Fruit fly (Drosophila melanogaster): ENCODE measurements around the gene tim.

tim gene

dm6 chr2L:3478034-3478880, 29.7 kb downstream of the tim start, which contains the start of gene Thor (continued):
- TF ChIP-seq CG12299 (tag; optimal IDR thresholded peaks at IDR 0.05): peak; percentile 28
- peak; percentile 57; the same call in 1 of the 2 replicates for TF ChIP-seq amos (GFP tag; IDR thresholded peaks at IDR 0.05; ENCODE audit: partially characterized antibody)
- TF ChIP-seq CG17802 (tag; optimal IDR thresholded peaks at IDR 0.05): peak; percentile 33
- peak; percentile 53; the same call in 1 of the 3 replicates for TF ChIP-seq CG3726 (GFP tag; IDR thresholded peaks at IDR 0.05)
- TF ChIP-seq dysf (GFP tag; IDR thresholded peaks at IDR 0.05): peak; percentile 56; the same call in 2 of the 3 replicates
- TF ChIP-seq peb (GFP tag; IDR thresholded peaks at IDR 0.05): no peak
- TF ChIP-seq Aef1 (GFP tag; IDR thresholded peaks at IDR 0.05): no peak
- peak; percentile 40 to 41 for TF ChIP-seq Hr51 (GFP tag; optimal IDR thresholded peaks at IDR 0.05)
- no peak for TF ChIP-seq Dref (GFP tag; IDR thresholded peaks at IDR 0.05)
- peak; percentile 31; the same call in 1 of the 2 replicates for TF ChIP-seq CG4730 (GFP tag; IDR thresholded peaks at IDR 0.05)
- 0 out of 2 replicates have a peak, but pooled peaks have one; percentile 46 for TF ChIP-seq Taf1 (GFP tag; IDR thresholded peaks at IDR 0.05)
- peak; percentile 61 for TF ChIP-seq CG15514 (GFP tag; optimal IDR thresholded peaks at IDR 0.05)
- TF ChIP-seq al (GFP tag; IDR thresholded peaks at IDR 0.05): peak; percentile 8; the same call in 1 of the 2 replicates
- TF ChIP-seq Adf1 (GFP tag; IDR thresholded peaks at IDR 0.05): peak; percentile 55; the same call in 1 of the 2 replicates
- 0 out of 2 replicates have a peak, but pooled peaks have one; percentile 36 for TF ChIP-seq Scr (GFP tag; IDR thresholded peaks at IDR 0.05; ENCODE audit: partially characterized antibody)
- TF ChIP-seq CG3407 (GFP tag; optimal IDR thresholded peaks at IDR 0.05): peak; percentile 68
- peak in 1 of 3 experiments; percentile 88 for TF ChIP-seq Stat92E (GFP tag; optimal IDR thresholded peaks at IDR 0.05)
- TF ChIP-seq NC2α (GFP tag; optimal IDR thresholded peaks at IDR 0.05): peak; percentile 91
- TF ChIP-seq sob (GFP tag; IDR thresholded peaks at IDR 0.05): peak; percentile 76
- TF ChIP-seq CG6854 (GFP tag; optimal IDR thresholded peaks at IDR 0.05): peak; percentile 78
- no peak for TF ChIP-seq pita (GFP tag; optimal IDR thresholded peaks at IDR 0.05)
- TF ChIP-seq Atf6 (GFP tag; IDR thresholded peaks at IDR 0.05): peak; percentile 79
- TF ChIP-seq Optix (GFP tag; IDR thresholded peaks at IDR 0.05): 0 out of 3 replicates have a peak, but pooled peaks have one; percentile 36
- peak; percentile 92 for TF ChIP-seq lab (GFP tag; optimal IDR thresholded peaks at IDR 0.05)
- peak; percentile 84; the same call in 1 of the 3 replicates for TF ChIP-seq CG34422 (GFP tag; IDR thresholded peaks at IDR 0.05)
- peak; percentile 93 for TF ChIP-seq CG34376 (GFP tag; optimal IDR thresholded peaks at IDR 0.05)
- peak; percentile 26 for TF ChIP-seq CG9817 (tag; optimal IDR thresholded peaks at IDR 0.05)
- TF ChIP-seq CG6175 (GFP tag; IDR thresholded peaks at IDR 0.05): peak; percentile 75
- peak; percentile 57 for TF ChIP-seq Xrp1 (GFP tag; IDR thresholded peaks at IDR 0.05)
- TF ChIP-seq Dll (GFP tag; IDR thresholded peaks at IDR 0.05; ENCODE audit: partially characterized antibody): no peak
- peak; percentile 78 for TF ChIP-seq bbx (GFP tag; IDR thresholded peaks at IDR 0.05; ENCODE audit: partially characterized antibody)
- peak in 1 of 2 experiments; percentile 45 for TF ChIP-seq Eip74EF (GFP tag; optimal IDR thresholded peaks at IDR 0.05)
- peak; percentile 13 for TF ChIP-seq Hr3 (GFP tag; optimal IDR thresholded peaks at IDR 0.05)
- peak; percentile 87 for TF ChIP-seq Side (GFP tag; optimal IDR thresholded peaks at IDR 0.05)
- peak; percentile 29 for TF ChIP-seq zf30C (GFP tag; optimal IDR thresholded peaks at IDR 0.05)
- peak; percentile 76 for TF ChIP-seq btn (GFP tag; optimal IDR thresholded peaks at IDR 0.05)
- no peak for TF ChIP-seq tll (GFP tag; optimal IDR thresholded peaks at IDR 0.05)
- TF ChIP-seq p53 (GFP tag; optimal IDR thresholded peaks at IDR 0.05): peak; percentile 57
- peak; percentile 64 for TF ChIP-seq chn (GFP tag; optimal IDR thresholded peaks at IDR 0.05)
- peak; percentile 97 for TF ChIP-seq Med (GFP tag)
- peak; percentile 55 for TF ChIP-seq unpg (GFP tag; optimal IDR thresholded peaks at IDR 0.05)
- TF ChIP-seq bcd (GFP tag; optimal IDR thresholded peaks at IDR 0.05): peak; percentile 77
- peak; percentile 2; the same call in 1 of the 2 replicates for TF ChIP-seq CkIIα-i1 (GFP tag; IDR thresholded peaks at IDR 0.05)
- TF ChIP-seq CG7928 (GFP tag; optimal IDR thresholded peaks at IDR 0.05): no peak
- TF ChIP-seq crol (GFP tag; IDR thresholded peaks at IDR 0.05): peak; percentile 57
- peak; percentile 26; the same call in 1 of the 3 replicates for TF ChIP-seq knrl (GFP tag; IDR thresholded peaks at IDR 0.05; ENCODE audit: partially characterized antibody)
